Worm (Caenorhabditis elegans): ENCODE data around the gene ttr-27.

The ttr-27 gene

DNA sequence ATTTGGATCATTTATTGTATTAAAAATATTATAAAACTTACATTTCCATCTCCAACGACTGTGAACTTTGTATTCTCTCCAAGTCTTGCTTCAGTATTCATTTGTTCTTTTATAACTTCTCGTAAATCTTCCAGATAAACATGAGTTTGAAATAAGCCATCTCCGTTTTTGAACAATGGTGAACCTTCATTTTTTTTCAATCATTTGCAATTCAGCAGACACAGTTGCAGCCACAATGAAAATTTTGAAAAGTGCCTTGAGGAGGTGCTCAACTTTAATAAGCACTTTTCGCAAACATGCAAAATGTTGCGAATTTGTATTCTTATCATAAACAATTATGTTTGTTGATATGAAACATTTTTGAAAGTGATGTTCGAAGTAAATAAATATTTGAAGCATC is 40.3 kb upstream of the ttr-27 start, which contains the start of gene T16G1.3:
TSS of gene T16G1.3 (minus strand) at position 101 of the 400 bp plus-strand sequence.
- TF ChIP-seq peb-1 (tag; optimal IDR thresholded peaks at IDR 0.05): no peak
- TF ChIP-seq alr-1 (tag; optimal IDR thresholded peaks at IDR 0.05): no peak
- no peak for TF ChIP-seq dmd-4 (tag; optimal IDR thresholded peaks at IDR 0.05)
- TF ChIP-seq nhr-23 (tag; optimal IDR thresholded peaks at IDR 0.05): no peak
- TF ChIP-seq crh-2 (tag; optimal IDR thresholded peaks at IDR 0.05): no peak
- TF ChIP-seq mab-5 (tag; optimal IDR thresholded peaks at IDR 0.05): no peak
- TF ChIP-seq nhr-12 (tag; optimal IDR thresholded peaks at IDR 0.05): no peak
- TF ChIP-seq ZK546.5 (tag; optimal IDR thresholded peaks at IDR 0.05): no peak
- TF ChIP-seq ztf-4 (tag; optimal IDR thresholded peaks at IDR 0.05): no peak
- no peak for TF ChIP-seq lin-39 (tag; optimal IDR thresholded peaks at IDR 0.05)

DNA sequence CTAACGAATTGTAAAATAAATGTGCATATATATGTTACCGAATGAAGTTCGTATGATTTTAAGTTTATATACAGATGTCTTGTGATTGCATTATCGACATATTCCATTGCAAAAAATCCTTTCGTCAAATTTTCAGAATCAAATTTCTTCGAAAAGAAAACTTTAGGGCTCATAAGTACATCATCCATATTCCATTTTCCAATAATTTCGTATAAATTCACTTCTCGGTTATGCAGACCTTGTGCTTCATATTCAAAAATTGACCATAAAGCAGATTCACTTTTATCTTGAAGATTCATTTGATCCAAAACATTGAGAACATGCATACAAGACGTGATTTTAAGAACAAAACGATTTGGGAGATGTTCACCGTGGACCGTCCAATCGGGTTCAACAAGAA is 39.5 kb upstream of the ttr-27 start:
- no peak for TF ChIP-seq peb-1 (tag; optimal IDR thresholded peaks at IDR 0.05)
- TF ChIP-seq egl-27 (tag; optimal IDR thresholded peaks at IDR 0.05): no peak
- TF ChIP-seq R02D3.7 (tag; optimal IDR thresholded peaks at IDR 0.05): no peak
- TF ChIP-seq nhr-11 (tag; optimal IDR thresholded peaks at IDR 0.05): no peak
- TF ChIP-seq nhr-77 (tag; optimal IDR thresholded peaks at IDR 0.05): no peak
- TF ChIP-seq ztf-11 (tag; optimal IDR thresholded peaks at IDR 0.05): no peak
- no peak for TF ChIP-seq mbf-1 (tag; optimal IDR thresholded peaks at IDR 0.05)
- TF ChIP-seq ceh-16 (tag; optimal IDR thresholded peaks at IDR 0.05): no peak
- TF ChIP-seq elt-3 (tag; optimal IDR thresholded peaks at IDR 0.05): no peak
- TF ChIP-seq aly-2 (tag; optimal IDR thresholded peaks at IDR 0.05): no peak
- no peak for TF ChIP-seq blmp-1 (tag; optimal IDR thresholded peaks at IDR 0.05; ENCODE audit: insufficient read depth)
- TF ChIP-seq lin-39 (tag; optimal IDR thresholded peaks at IDR 0.05): no peak
- TF ChIP-seq skn-1 (tag; optimal IDR thresholded peaks at IDR 0.05): no peak
- TF ChIP-seq elt-1 (tag; optimal IDR thresholded peaks at IDR 0.05): no peak
- TF ChIP-seq nhr-6 (tag; optimal IDR thresholded peaks at IDR 0.05): no peak
- TF ChIP-seq fos-1 (tag; optimal IDR thresholded peaks at IDR 0.05): no peak

DNA sequence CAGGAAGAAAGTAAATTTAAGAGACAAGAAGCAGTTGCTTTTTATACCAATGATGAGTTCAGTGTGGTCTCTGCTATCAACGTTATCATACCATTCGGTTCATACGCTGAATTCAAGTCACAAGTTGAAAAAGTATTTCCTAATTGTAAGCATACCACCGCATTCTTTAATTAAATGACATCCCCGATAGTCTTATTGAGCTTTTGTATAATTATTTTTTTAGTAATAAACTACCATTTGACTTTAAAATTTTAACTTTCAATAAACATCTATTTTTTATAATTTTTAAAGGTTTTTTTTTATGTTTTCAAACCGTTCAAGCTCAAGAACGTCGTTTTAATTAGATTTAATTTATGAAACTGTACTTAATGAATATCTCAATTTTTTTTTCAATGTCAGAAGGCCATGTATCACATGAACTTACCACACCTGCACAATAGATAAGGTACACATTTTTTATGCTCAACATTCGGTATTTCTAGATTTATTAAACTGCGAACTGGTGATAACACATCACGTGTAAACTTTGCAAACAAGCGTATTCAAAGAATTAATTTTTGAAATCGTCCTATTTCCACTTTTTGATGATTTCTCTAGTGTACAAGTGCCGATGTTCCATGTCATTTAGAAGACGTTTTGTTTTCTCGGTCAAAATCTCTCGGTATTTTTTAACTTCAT is 38.0 kb upstream of the ttr-27 start, which contains the start of gene T16G1.4:
TSS of gene T16G1.4 (minus strand) at position 51 of the 678 bp plus-strand sequence.
- TF ChIP-seq gmeb-1 (tag; optimal IDR thresholded peaks at IDR 0.05): peak; percentile 37
- no peak for TF ChIP-seq aly-2 (tag; optimal IDR thresholded peaks at IDR 0.05)
- TF ChIP-seq sma-9 (GFP tag; optimal IDR thresholded peaks at IDR 0.05): peak; percentile 66
- TF ChIP-seq sma-9 (tag; optimal IDR thresholded peaks at IDR 0.05): no peak
- no peak for TF ChIP-seq lin-39 (tag; optimal IDR thresholded peaks at IDR 0.05)

DNA sequence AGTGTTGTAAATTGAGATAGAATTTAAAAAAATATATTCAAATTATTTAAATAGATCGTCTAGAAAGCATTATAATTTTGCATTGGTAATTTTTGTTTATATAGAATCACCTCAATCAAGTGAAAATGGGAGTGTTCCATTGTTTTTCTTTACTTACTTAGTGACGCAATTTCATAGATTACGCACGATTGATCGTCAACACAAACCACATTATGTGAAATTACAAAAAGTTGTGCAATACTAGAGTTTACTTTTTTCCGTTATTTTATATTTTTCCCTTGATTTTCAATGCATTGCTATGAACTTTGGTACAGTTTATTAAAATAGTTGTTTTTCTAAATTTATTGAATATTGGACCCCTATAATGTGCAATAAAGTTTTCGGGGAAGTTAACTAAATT is 35.5 kb upstream of the ttr-27 start, which contains the start of gene T16G1.5:
TSS of gene T16G1.5 (minus strand) at position 119 of the 400 bp plus-strand sequence.
- no peak for TF ChIP-seq nhr-129 (tag; optimal IDR thresholded peaks at IDR 0.05)
- no peak for TF ChIP-seq mdl-1 (tag; optimal IDR thresholded peaks at IDR 0.05)
- TF ChIP-seq fos-1 (tag; optimal IDR thresholded peaks at IDR 0.05): peak; percentile 41
- TF ChIP-seq ztf-4 (tag; optimal IDR thresholded peaks at IDR 0.05): no peak

DNA sequence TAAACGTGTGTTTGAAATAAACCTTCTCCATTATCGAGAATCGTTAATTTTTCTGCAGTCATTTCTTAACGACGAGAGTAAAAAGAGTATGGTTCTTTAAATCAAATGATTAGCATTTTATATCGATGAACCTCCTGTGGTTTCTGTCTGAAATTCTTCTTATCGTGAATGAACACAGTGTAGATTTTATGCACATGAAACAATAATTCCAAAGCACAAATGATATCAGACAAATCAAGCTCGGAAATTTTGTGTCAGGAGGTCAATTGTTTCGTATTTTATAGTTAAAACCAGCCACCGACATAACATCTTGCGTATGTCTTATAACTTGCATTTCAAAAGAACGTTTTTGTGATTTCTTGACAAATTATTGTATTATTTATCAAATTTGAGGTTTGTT is 33.2 kb upstream of the ttr-27 start, which contains the start of gene T16G1.6:
TSS of gene T16G1.6 (minus strand) at position 77 of the 400 bp plus-strand sequence.
- TF ChIP-seq peb-1 (tag; optimal IDR thresholded peaks at IDR 0.05) (no peak), elt-1 (tag; optimal IDR thresholded peaks at IDR 0.05) (no peak), fos-1 (tag; optimal IDR thresholded peaks at IDR 0.05) (peak; percentile 70), unc-62 (GFP tag; optimal IDR thresholded peaks at IDR 0.05) (no peak), egl-27 (tag; optimal IDR thresholded peaks at IDR 0.05) (no peak), F13H6.1 (tag; optimal IDR thresholded peaks at IDR 0.05) (no peak), lin-39 (tag; optimal IDR thresholded peaks at IDR 0.05) (no peak), dmd-4 (tag; optimal IDR thresholded peaks at IDR 0.05) (no peak), elt-3 (tag; optimal IDR thresholded peaks at IDR 0.05) (no peak), sma-9 (GFP tag; optimal IDR thresholded peaks at IDR 0.05) (peak; percentile 65), sma-9 (tag; optimal IDR thresholded peaks at IDR 0.05) (no peak)

DNA sequence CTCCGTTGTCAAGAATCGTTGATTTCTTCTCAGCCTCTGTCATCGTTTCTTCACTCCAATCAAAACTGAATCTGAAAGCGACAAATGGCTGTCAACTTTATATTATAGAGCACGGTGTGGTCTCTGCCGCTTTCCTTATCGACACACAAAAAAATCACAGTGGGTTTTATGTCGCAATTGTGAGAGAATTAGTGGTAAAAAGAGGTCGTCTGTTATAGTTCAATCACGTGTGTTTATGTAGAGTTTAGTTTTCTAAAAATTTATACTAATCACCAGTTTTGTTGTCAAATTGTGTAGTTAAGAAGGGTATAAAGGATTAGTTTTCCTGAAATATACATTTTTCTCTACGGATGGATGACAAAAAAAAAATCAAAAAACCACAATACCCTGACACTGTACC is 31.1 kb upstream of the ttr-27 start, which contains the start of gene T16G1.7:
TSS of gene T16G1.7 (minus strand) at position 137 of the 400 bp plus-strand sequence.
- TF ChIP-seq sma-9 (GFP tag; optimal IDR thresholded peaks at IDR 0.05): peak; percentile 72
- no peak for TF ChIP-seq sma-9 (tag; optimal IDR thresholded peaks at IDR 0.05)
- peak; percentile 67 for TF ChIP-seq fos-1 (tag; optimal IDR thresholded peaks at IDR 0.05)
- TF ChIP-seq egl-27 (tag; optimal IDR thresholded peaks at IDR 0.05): no peak

All from whole organism, L2 larva.